Fruit fly (Drosophila melanogaster) whole organism, pupa: Measurements from ENCODE around the gene CG15461.

Source experiments
- CG12605 ChIP-seq: fragments of 200-800 bp; sonication (Bioruptor generic); IDR thresholded peaks from 2 replicates; pipeline ENCODE4 v1.3.6; 2022; ENCODE audit warnings: missing biosample characterization, missing genetic modification characterization
- CG13204 ChIP-seq: fragments of 200-800 bp; sonication (Bioruptor generic); optimal IDR thresholded peaks from 2 replicates; lab custom pipeline; 2018; ENCODE audit warnings: missing biosample characterization, mild to moderate bottlenecking, missing genetic modification characterization, moderate library complexity
- CG14655 ChIP-seq: fragments of 200-800 bp; sonication (Bioruptor generic); optimal IDR thresholded peaks from 3 replicates; lab custom pipeline; 2017; ENCODE audit warnings: mild to moderate bottlenecking, missing biosample characterization, missing genetic modification reagents, missing genetic modification characterization
- EcR ChIP-seq: fragments of 200-800 bp; sonication (Bioruptor generic); optimal IDR thresholded peaks from 3 replicates; lab custom pipeline; 2019; ENCODE audit warnings: missing biosample characterization, missing genetic modification characterization, mild to moderate bottlenecking, moderate library complexity, missing genetic modification reagents
- gl ChIP-seq: fragments of 200-800 bp; sonication (Bioruptor generic); optimal IDR thresholded peaks from 2 replicates; lab custom pipeline; 2018; ENCODE audit warnings: missing biosample characterization, mild to moderate bottlenecking, missing genetic modification characterization
- rn ChIP-seq: fragments of 200-800 bp; sonication (Bioruptor generic); IDR thresholded peaks from 2 replicates; pipeline ENCODE4 v1.3.6; 2022; ENCODE audit warnings: missing biosample characterization, missing genetic modification characterization

dm6 chrX:20518210-20518609, 32.2 kb downstream of the CG15461 start:
- TF ChIP-seq CG13204 (GFP tag; lab: Kevin White, UChicago) = no peak
- TF ChIP-seq EcR = no peak
- no peak for TF ChIP-seq gl
- no peak for TF ChIP-seq CG14655 (GFP tag; lab: Kevin White, UChicago)
- TF ChIP-seq CG12605 (GFP tag; lab: Robert Waterston, UW) = no peak
- no peak for TF ChIP-seq rn
